Worm (Caenorhabditis elegans) whole organism, L4 larva: Measurements from ENCODE around the gene tmem-135.

Source experiments
- attf-4 ChIP-seq: sonication (generic microtip); optimal IDR thresholded peaks from 3 replicates; lab custom pipeline; 2017; ENCODE audit warnings: missing biosample characterization, missing genetic modification characterization
- duxl-1 ChIP-seq: sonication (generic microtip); optimal IDR thresholded peaks from 2 replicates; lab custom pipeline; 2016; ENCODE audit warnings: mild to moderate bottlenecking, missing genetic modification characterization, moderate library complexity, missing compliant biosample characterization; ENCODE audit not compliant: poor library complexity
- nhr-237 ChIP-seq: sonication (generic microtip); optimal IDR thresholded peaks from 2 replicates; lab custom pipeline; 2017; ENCODE audit warnings: missing biosample characterization, missing genetic modification characterization
- zfp-3 ChIP-seq: fragments of 200-800 bp; sonication (Bioruptor generic); conservative IDR thresholded peaks from 2 replicates; pipeline ENCODE4 v1.3.6; 2022; ENCODE audit warnings: missing genetic modification reagents, missing genetic modification characterization, missing compliant biosample characterization

DNA sequence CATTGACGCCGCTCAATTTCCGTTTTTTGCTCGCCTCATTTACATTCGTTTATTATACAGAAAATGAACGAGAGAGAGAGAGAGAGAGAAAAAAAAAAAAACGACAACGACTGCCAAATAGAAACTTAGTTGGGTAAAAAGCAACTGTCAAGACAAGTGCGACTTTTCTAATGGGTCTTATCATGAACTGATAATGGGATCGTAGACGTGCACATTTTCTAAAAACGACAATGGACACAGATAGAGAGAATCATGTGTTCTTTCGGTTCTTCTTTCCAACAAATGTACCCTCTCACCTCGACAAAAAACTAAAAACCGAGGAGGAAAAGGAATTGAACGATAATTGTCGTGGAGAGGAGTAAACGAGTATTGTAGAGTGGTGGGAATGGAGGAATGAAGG, 26.6 kb downstream of the tmem-135 start:
- TF ChIP-seq zfp-3 (GFP tag; lab: Robert Waterston, UW): no peak
- no peak for TF ChIP-seq nhr-237 (tag; lab: Kevin White, UChicago)
- TF ChIP-seq duxl-1: no peak
- no peak for TF ChIP-seq attf-4 (tag; lab: Kevin White, UChicago)
